ENCODE assay signal across 1 worm cellular context in genomic region chrV:11534495-11535189, ce11.
TF ChIP-seq lines count a peak whose summit lies in the region.

No protein-coding gene starts in this region.

TF ChIP-seq in whole organism, L1 larva, 84 proteins besides CTCF, POLR2A, EP300 and RAD21 (continued from another document):
- no peak for TF ChIP-seq unc-62 (GFP tag; optimal IDR thresholded peaks at IDR 0.05; lab: Kevin White, UChicago)
- TF ChIP-seq fkh-10 (GFP tag; optimal IDR thresholded peaks at IDR 0.05; lab: Kevin White, UChicago), result no peak
- peak; percentile 51 for TF ChIP-seq nhr-90 (tag; optimal IDR thresholded peaks at IDR 0.05; lab: Kevin White, UChicago; ENCODE audit: poor library complexity)
- TF ChIP-seq unc-130 (tag; optimal IDR thresholded peaks at IDR 0.05; lab: Kevin White, UChicago), result peak; percentile 6
- TF ChIP-seq alr-1 (tag; optimal IDR thresholded peaks at IDR 0.05; lab: Kevin White, UChicago; ENCODE audit: borderline replicate concordance), result no peak
- no peak for TF ChIP-seq mab-9 (GFP tag; IDR thresholded peaks at IDR 0.05; lab: Robert Waterston, UW)
- no peak for TF ChIP-seq isw-1 (GFP tag; IDR thresholded peaks at IDR 0.05; lab: Robert Waterston, UW)
- TF ChIP-seq nhr-12 (tag; optimal IDR thresholded peaks at IDR 0.05; lab: Kevin White, UChicago), result no peak
- TF ChIP-seq C34B4.2 (tag; optimal IDR thresholded peaks at IDR 0.05; lab: Kevin White, UChicago), result no peak
- no peak for TF ChIP-seq unc-98 (GFP tag; IDR thresholded peaks at IDR 0.05; lab: Robert Waterston, UW)
- TF ChIP-seq sox-4 (tag; optimal IDR thresholded peaks at IDR 0.05; lab: Kevin White, UChicago), result no peak
- TF ChIP-seq nhr-47 (tag; optimal IDR thresholded peaks at IDR 0.05; lab: Kevin White, UChicago), result no peak
- no peak for TF ChIP-seq pqm-1 (tag; optimal IDR thresholded peaks at IDR 0.05; lab: Kevin White, UChicago)
- peak; percentile 21 for TF ChIP-seq hpl-2 (GFP tag; optimal IDR thresholded peaks at IDR 0.05; lab: Kevin White, UChicago)
- TF ChIP-seq unc-30 (tag; optimal IDR thresholded peaks at IDR 0.05; lab: Kevin White, UChicago), result no peak
- no peak for TF ChIP-seq pag-3 (tag; optimal IDR thresholded peaks at IDR 0.05; lab: Kevin White, UChicago; ENCODE audit: borderline replicate concordance, insufficient read depth)
- TF ChIP-seq lir-3 (tag; optimal IDR thresholded peaks at IDR 0.05; lab: Kevin White, UChicago; ENCODE audit: poor library complexity), result no peak
- TF ChIP-seq grh-1 (GFP tag; IDR thresholded peaks at IDR 0.05; lab: Robert Waterston, UW), result peak; percentile 10; the same call in 1 of the 2 replicates
- no peak for TF ChIP-seq nhr-28 (tag; optimal IDR thresholded peaks at IDR 0.05; lab: Kevin White, UChicago)
- no peak for TF ChIP-seq snpc-4 (tag; optimal IDR thresholded peaks at IDR 0.05; lab: Kevin White, UChicago)
- peak; percentile 11 for TF ChIP-seq mep-1 (tag; optimal IDR thresholded peaks at IDR 0.05; lab: Kevin White, UChicago)
- TF ChIP-seq ztf-4 (tag; optimal IDR thresholded peaks at IDR 0.05; lab: Kevin White, UChicago), result no peak
- peak; percentile 68 for TF ChIP-seq nhr-71 (tag; optimal IDR thresholded peaks at IDR 0.05; lab: Kevin White, UChicago)
- TF ChIP-seq tbx-2 (tag; optimal IDR thresholded peaks at IDR 0.05; lab: Kevin White, UChicago), result no peak
- no peak for TF ChIP-seq ceh-90 (tag; optimal IDR thresholded peaks at IDR 0.05; lab: Kevin White, UChicago)
- TF ChIP-seq efl-3 (GFP tag; optimal IDR thresholded peaks at IDR 0.05; lab: Kevin White, UChicago), result no peak
- no peak for TF ChIP-seq hlh-4 (tag; optimal IDR thresholded peaks at IDR 0.05; lab: Kevin White, UChicago)
- TF ChIP-seq swsn-7 (tag; optimal IDR thresholded peaks at IDR 0.05; lab: Kevin White, UChicago), result no peak
- TF ChIP-seq skn-1 (tag; optimal IDR thresholded peaks at IDR 0.05; lab: Kevin White, UChicago), result no peak
- no peak for TF ChIP-seq zag-1 (tag; optimal IDR thresholded peaks at IDR 0.05; lab: Kevin White, UChicago)
- no peak for TF ChIP-seq egl-13 (tag; optimal IDR thresholded peaks at IDR 0.05; lab: Kevin White, UChicago)
- no peak for TF ChIP-seq ceh-63 (GFP tag; optimal IDR thresholded peaks at IDR 0.05; lab: Kevin White, UChicago)
- TF ChIP-seq pax-3 (tag; optimal IDR thresholded peaks at IDR 0.05; lab: Kevin White, UChicago), result no peak
- no peak for TF ChIP-seq F16B12.6 (tag; optimal IDR thresholded peaks at IDR 0.05; lab: Kevin White, UChicago)
- no peak for TF ChIP-seq ces-1 (GFP tag; optimal IDR thresholded peaks at IDR 0.05; lab: Kevin White, UChicago)
- TF ChIP-seq nhr-76 (tag; optimal IDR thresholded peaks at IDR 0.05; lab: Kevin White, UChicago), result no peak
- peak; percentile 87 for TF ChIP-seq elt-2 (tag; optimal IDR thresholded peaks at IDR 0.05; lab: Kevin White, UChicago)
- TF ChIP-seq dpl-1 (GFP tag; optimal IDR thresholded peaks at IDR 0.05; lab: Kevin White, UChicago), result peak in 1 of 3 experiments; percentile 28
TF ChIP-seq in whole organism, L1 larva: peak in this region for 23.
